Fruit fly (Drosophila melanogaster) whole organism, wandering third instar larva: ENCODE data around the gene sty.
A peak's percentile ranks its signal among the peaks of the same experiment; 100 is the strongest.

Experiments
- Abd-B ChIP-seq: fragments of >200 bp; optimal IDR thresholded peaks from 2 replicates; lab custom pipeline; 2017; ENCODE audit warnings: missing biosample characterization, missing genetic modification characterization
- CG32264 ChIP-seq: fragments of 200-800 bp; sonication (Bioruptor generic); optimal IDR thresholded peaks from 2 replicates; lab custom pipeline; 2016; ENCODE audit warnings: missing biosample characterization, missing genetic modification characterization
- CG9705 ChIP-seq: fragments of 200-800 bp; sonication (Bioruptor generic); optimal IDR thresholded peaks from 2 replicates; lab custom pipeline; 2018; ENCODE audit warnings: missing biosample characterization, mild to moderate bottlenecking, missing genetic modification characterization
- CrebA ChIP-seq: fragments of 200-800 bp; sonication (Bioruptor generic); optimal IDR thresholded peaks from 2 replicates; lab custom pipeline; 2016; ENCODE audit warnings: missing biosample characterization, mild to moderate bottlenecking, missing genetic modification characterization, borderline replicate concordance
- Dfd ChIP-seq: fragments of >200 bp; optimal IDR thresholded peaks from 2 replicates; lab custom pipeline; 2017; ENCODE audit warnings: missing biosample characterization, missing genetic modification characterization
- Dif ChIP-seq: fragments of 200-275, 200-300 bp; sonication (Bioruptor generic); optimal IDR thresholded peaks from 2 replicates; lab custom pipeline; 2018; ENCODE audit warnings: missing biosample characterization, missing genetic modification characterization; ENCODE audit not compliant: partially characterized antibody
- GATAd ChIP-seq: sonication (Bioruptor generic); optimal IDR thresholded peaks from 2 replicates; lab custom pipeline; 2016; ENCODE audit warnings: missing biosample characterization, missing genetic modification characterization
- HLH106 ChIP-seq: fragments of 200-800 bp; optimal IDR thresholded peaks from 3 replicates; lab custom pipeline; 2019; ENCODE audit warnings: missing biosample characterization, mild to moderate bottlenecking, missing genetic modification characterization, moderate library complexity
- Hnf4 ChIP-seq: fragments of 200-800 bp; sonication (Bioruptor generic); optimal IDR thresholded peaks from 2 replicates; lab custom pipeline; 2016; ENCODE audit warnings: missing biosample characterization, mild to moderate bottlenecking, missing genetic modification characterization
- Hr78 ChIP-seq: fragments of >200 bp; optimal IDR thresholded peaks from 2 replicates; lab custom pipeline; 2017; ENCODE audit warnings: missing biosample characterization, missing genetic modification characterization
- Hr83 ChIP-seq: fragments of 200-300 bp; sonication (Bioruptor generic); optimal IDR thresholded peaks from 2 replicates; lab custom pipeline; 2016; ENCODE audit warnings: missing biosample characterization, mild to moderate bottlenecking, missing genetic modification characterization, moderate library complexity; ENCODE audit not compliant: poor library complexity, severe bottlenecking
- Jra ChIP-seq: sonication (Bioruptor generic); optimal IDR thresholded peaks from 2 replicates; lab custom pipeline; 2016; ENCODE audit warnings: missing biosample characterization, missing genetic modification characterization
- Mio ChIP-seq: sonication (Bioruptor generic); optimal IDR thresholded peaks from 2 replicates; lab custom pipeline; 2016; ENCODE audit warnings: missing biosample characterization, missing genetic modification characterization
- Myc ChIP-seq: fragments of >200 bp; optimal IDR thresholded peaks from 2 replicates; lab custom pipeline; 2017
- OdsH ChIP-seq: fragments of 200-800 bp; sonication (Bioruptor generic); optimal IDR thresholded peaks from 2 replicates; lab custom pipeline; 2016; ENCODE audit warnings: missing biosample characterization, mild to moderate bottlenecking, missing genetic modification characterization
- Rel ChIP-seq, 2 experiments: fragments of 200-800 bp; sonication (Bioruptor generic) in 1 of 2; optimal IDR thresholded peaks; 2 replicates in 1 of 2; 3 replicates in 1 of 2; lab custom pipeline; 2016 to 2019; ENCODE audit warnings: mild to moderate bottlenecking in 2 of 2, missing biosample characterization in 2 of 2, missing genetic modification characterization in 2 of 2, moderate library complexity in 1 of 2
- Sp1 ChIP-seq: fragments of 200-800 bp; sonication (Bioruptor generic); optimal IDR thresholded peaks from 3 replicates; lab custom pipeline; 2019; ENCODE audit warnings: missing biosample characterization, mild to moderate bottlenecking, missing genetic modification characterization, moderate library complexity
- Vsx2 ChIP-seq: fragments of 200-300, 225-300 bp; sonication (Bioruptor generic); optimal IDR thresholded peaks from 2 replicates; lab custom pipeline; 2018; ENCODE audit warnings: missing biosample characterization, missing genetic modification characterization; ENCODE audit not compliant: partially characterized antibody
- br ChIP-seq: fragments of 200-800 bp; sonication (Bioruptor generic); optimal IDR thresholded peaks from 2 replicates; lab custom pipeline; 2016; ENCODE audit warnings: missing biosample characterization, missing genetic modification characterization
- brk ChIP-seq: fragments of 200-800 bp; sonication (Bioruptor generic); optimal IDR thresholded peaks from 2 replicates; lab custom pipeline; 2016; ENCODE audit warnings: missing biosample characterization, mild to moderate bottlenecking, missing genetic modification characterization
- dl ChIP-seq, 2 experiments: fragments of 175-275, 200-275 bp in 1 of 2; fragments of 200-275 bp in 1 of 2; sonication (Bioruptor generic); optimal IDR thresholded peaks; lab custom pipeline; 2018; ENCODE audit warnings: mild to moderate bottlenecking in 2 of 2, missing biosample characterization in 2 of 2, missing genetic modification characterization in 2 of 2, moderate library complexity in 2 of 2; ENCODE audit not compliant: partially characterized antibody in 2 of 2, insufficient read depth in 1 of 2
- dmrt93B ChIP-seq: fragments of 200-800 bp; sonication (Bioruptor generic); optimal IDR thresholded peaks from 2 replicates; lab custom pipeline; 2018; ENCODE audit warnings: missing biosample characterization, mild to moderate bottlenecking, missing genetic modification characterization
- dsf ChIP-seq: sonication (Bioruptor generic); optimal IDR thresholded peaks from 2 replicates; lab custom pipeline; 2016; ENCODE audit warnings: missing biosample characterization, missing genetic modification characterization, borderline replicate concordance
- foxo ChIP-seq, 2 experiments: fragments of 200-800 bp; sonication (Bioruptor generic); optimal IDR thresholded peaks; 2 replicates in 1 of 2; 3 replicates in 1 of 2; lab custom pipeline; 2016 to 2017; ENCODE audit warnings: missing biosample characterization in 2 of 2, missing genetic modification characterization in 2 of 2
- fru ChIP-seq: fragments of 200-800 bp; sonication (Bioruptor generic); optimal IDR thresholded peaks from 3 replicates; lab custom pipeline; 2016; ENCODE audit warnings: missing biosample characterization, mild to moderate bottlenecking, missing genetic modification characterization
- h ChIP-seq: fragments of 200-800 bp; sonication (Bioruptor generic); optimal IDR thresholded peaks from 3 replicates; lab custom pipeline; 2016; ENCODE audit warnings: missing biosample characterization, mild to moderate bottlenecking, missing genetic modification characterization
- jim ChIP-seq: fragments of 175-275, 200-325 bp; sonication (Bioruptor generic); optimal IDR thresholded peaks from 2 replicates; lab custom pipeline; 2016; ENCODE audit warnings: missing biosample characterization, mild to moderate bottlenecking, missing genetic modification characterization
- pan ChIP-seq: fragments of >200 bp; optimal IDR thresholded peaks from 2 replicates; lab custom pipeline; 2017
- psq ChIP-seq: fragments of 200-800 bp; sonication (Bioruptor generic); optimal IDR thresholded peaks from 3 replicates; lab custom pipeline; 2017; ENCODE audit warnings: missing biosample characterization, mild to moderate bottlenecking, missing genetic modification characterization, moderate library complexity
- rgr ChIP-seq: fragments of 200-800 bp; sonication (Bioruptor generic); optimal IDR thresholded peaks from 3 replicates; lab custom pipeline; 2016; ENCODE audit warnings: missing biosample characterization, mild to moderate bottlenecking, missing genetic modification characterization
- sage ChIP-seq: fragments of 200-800 bp; sonication (Bioruptor generic); optimal IDR thresholded peaks from 2 replicates; lab custom pipeline; 2016; ENCODE audit warnings: missing biosample characterization, mild to moderate bottlenecking, missing genetic modification characterization
- sv ChIP-seq: fragments of 200-800 bp; sonication (Bioruptor generic); optimal IDR thresholded peaks from 3 replicates; lab custom pipeline; 2016; ENCODE audit warnings: missing biosample characterization, missing genetic modification characterization
- tai ChIP-seq: sonication (Bioruptor generic); optimal IDR thresholded peaks from 2 replicates; lab custom pipeline; 2016; ENCODE audit warnings: missing biosample characterization, missing genetic modification characterization
- usp ChIP-seq: fragments of >200 bp; optimal IDR thresholded peaks from 2 replicates; lab custom pipeline; 2017; ENCODE audit warnings: missing biosample characterization, missing genetic modification characterization

sty gene

DNA sequence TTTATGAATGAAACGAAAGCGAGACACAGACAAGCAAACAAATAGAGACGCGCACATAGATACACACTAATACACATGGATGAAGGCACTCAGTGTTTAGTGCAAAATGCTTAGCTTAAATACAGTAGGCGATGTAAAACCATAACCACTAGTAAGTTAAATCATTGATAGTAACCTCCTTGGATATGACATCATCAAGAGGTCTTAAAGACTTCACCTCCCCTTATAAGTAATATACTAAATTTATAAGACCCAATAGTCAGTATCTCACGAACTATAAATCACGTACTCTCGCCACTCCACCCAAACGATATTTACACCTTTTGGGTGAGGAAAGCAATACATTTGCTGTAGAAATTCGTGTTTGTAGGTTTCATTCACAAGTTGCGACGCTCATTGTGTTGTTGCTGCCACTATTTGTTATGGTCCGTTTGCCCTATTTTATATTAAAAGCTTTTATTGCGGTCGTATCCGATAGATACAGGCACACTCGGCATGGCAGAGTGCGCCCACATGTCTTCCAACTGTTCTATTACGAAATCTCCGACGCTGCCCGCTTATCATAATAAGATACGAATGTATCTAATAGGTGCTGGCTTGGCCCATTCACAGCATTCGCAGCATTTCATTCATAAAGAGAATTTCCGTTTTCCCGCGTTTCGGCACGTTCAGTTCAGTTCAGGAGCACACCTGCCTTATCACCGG lies 13.1 kb upstream of the sty start:
- TF ChIP-seq jim (GFP tag; lab: Kevin White, UChicago) (no peak), HLH106 (tag; lab: Kevin White, UChicago) (no peak), CG32264 (no peak), dl (GFP tag; optimal IDR thresholded peaks at IDR 0.05; lab: Kevin White, UChicago; ENCODE audit: insufficient read depth in 1 of 2, partially characterized antibody in 2 of 2) (no peak), Hnf4 (GFP tag; lab: Kevin White, UChicago) (no peak), foxo (GFP tag; optimal IDR thresholded peaks at IDR 0.05; lab: Kevin White, UChicago) (no peak), OdsH (GFP tag; lab: Kevin White, UChicago) (no peak), dsf (no peak), sage (GFP tag; lab: Kevin White, UChicago) (no peak), Abd-B (no peak), dmrt93B (GFP tag; lab: Kevin White, UChicago) (no peak), br (GFP tag; lab: Kevin White, UChicago) (no peak), pan (lab: Kevin White, UChicago) (no peak), Hr78 (GFP tag; lab: Kevin White, UChicago) (no peak), sv (GFP tag; lab: Kevin White, UChicago) (no peak), Rel (GFP tag; optimal IDR thresholded peaks at IDR 0.05; lab: Kevin White, UChicago) (no peak), Rel (tag; optimal IDR thresholded peaks at IDR 0.05; lab: Kevin White, UChicago) (no peak), Mio (GFP tag; lab: Kevin White, UChicago) (no peak)

DNA sequence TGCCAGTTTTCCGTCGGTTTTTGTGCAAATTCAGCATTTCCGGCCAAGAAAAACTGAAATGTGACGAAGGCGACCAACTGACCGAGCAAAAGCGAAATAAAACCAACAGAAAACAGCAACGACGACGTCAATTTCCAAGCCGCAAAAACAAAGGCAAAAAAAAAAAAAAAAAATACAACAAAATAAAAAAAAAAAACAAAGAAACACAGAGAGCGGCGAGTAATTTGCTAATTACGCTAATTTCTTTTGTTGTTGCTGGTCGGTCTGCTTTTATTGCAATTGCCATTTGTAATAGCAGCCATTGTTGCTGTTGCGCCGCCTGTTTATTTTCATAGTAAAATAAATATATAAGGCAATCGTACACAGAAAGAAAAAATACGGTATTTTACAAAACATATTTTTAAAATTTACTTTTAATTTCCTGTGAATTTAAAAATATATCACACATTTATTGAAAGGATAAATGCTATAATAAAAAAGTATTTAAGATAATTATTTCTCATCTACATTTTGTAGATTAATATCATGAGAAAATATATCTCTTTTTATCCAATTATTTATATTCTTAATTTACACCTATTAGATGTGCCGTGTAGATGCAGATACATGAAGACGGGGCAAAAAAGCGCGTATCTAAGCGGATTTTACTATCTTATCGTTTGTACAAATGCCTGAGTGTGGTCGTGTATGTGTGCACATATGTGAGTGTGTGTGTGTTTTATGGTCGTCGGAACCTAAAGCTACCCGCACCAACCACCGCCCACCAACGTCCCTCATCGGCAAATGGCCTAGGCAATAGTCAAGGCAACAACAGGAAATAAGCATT lies 12.3 kb upstream of the sty start:
- no peak for TF ChIP-seq usp
- TF ChIP-seq GATAd (GFP tag; lab: Kevin White, UChicago) = no peak
- TF ChIP-seq fru (GFP tag; lab: Kevin White, UChicago) = peak; percentile 9
- TF ChIP-seq HLH106 (tag; lab: Kevin White, UChicago) = peak; percentile 64
- no peak for TF ChIP-seq Myc (lab: Kevin White, UChicago)
- TF ChIP-seq h (GFP tag; lab: Kevin White, UChicago) = peak; percentile 42
- peak; percentile 73 for TF ChIP-seq Sp1
- peak; percentile 65 for TF ChIP-seq psq (GFP tag; lab: Kevin White, UChicago)
- peak; percentile 32 for TF ChIP-seq rgr (GFP tag; lab: Kevin White, UChicago)
- peak in 1 of 2 experiments; percentile 34 for TF ChIP-seq dl (GFP tag; optimal IDR thresholded peaks at IDR 0.05; lab: Kevin White, UChicago; ENCODE audit: insufficient read depth in 1 of 2, partially characterized antibody in 2 of 2)
- TF ChIP-seq OdsH (GFP tag; lab: Kevin White, UChicago) = peak; percentile 61
- TF ChIP-seq foxo (GFP tag; optimal IDR thresholded peaks at IDR 0.05; lab: Kevin White, UChicago) = peak in 1 of 2 experiments; percentile 50
- peak; percentile 42 for TF ChIP-seq tai (GFP tag; lab: Kevin White, UChicago)

DNA sequence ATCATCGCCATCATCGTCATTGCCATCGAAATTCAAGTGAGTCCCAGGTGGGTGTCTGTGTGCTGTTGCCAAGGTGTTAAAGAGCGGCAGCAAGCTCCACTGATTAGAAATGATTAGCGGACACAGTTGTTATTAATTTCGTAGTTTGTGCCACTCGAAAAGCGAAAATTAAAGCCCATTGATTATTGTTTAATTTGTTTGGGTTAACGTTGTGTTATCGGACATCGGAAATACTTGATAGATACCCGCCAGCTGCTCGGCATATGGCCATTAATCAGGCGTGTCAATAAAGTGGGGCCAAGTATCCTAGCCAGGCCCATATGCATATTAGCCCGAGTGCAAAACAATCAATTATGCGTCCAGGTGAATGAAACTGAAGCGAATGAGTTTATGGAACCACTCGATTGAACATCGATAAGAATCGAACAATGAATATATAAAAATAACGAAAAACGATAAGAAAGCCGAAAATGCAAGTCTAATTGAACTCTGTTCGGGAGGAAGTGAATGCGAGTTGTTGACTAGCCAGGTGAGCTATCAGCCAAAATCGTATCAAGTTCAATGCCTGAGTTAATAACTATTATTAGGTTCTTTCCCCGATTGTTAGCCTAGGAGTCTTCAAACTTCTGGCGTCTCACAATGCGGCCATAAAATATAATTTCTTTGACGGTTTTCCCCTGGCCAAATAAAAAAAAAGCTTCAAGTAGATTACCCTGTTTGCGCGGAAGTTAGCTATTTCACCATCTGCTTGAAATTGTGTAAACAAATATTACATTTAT lies 11.0 kb upstream of the sty start:
- no peak for TF ChIP-seq Rel (GFP tag; optimal IDR thresholded peaks at IDR 0.05; lab: Kevin White, UChicago)
- peak; percentile 96 for TF ChIP-seq Rel (tag; optimal IDR thresholded peaks at IDR 0.05; lab: Kevin White, UChicago)
- TF ChIP-seq Dif (GFP tag; lab: Kevin White, UChicago) = no peak
- no peak for TF ChIP-seq pan (lab: Kevin White, UChicago)
- TF ChIP-seq Jra = no peak
- no peak for TF ChIP-seq dsf
- peak; percentile 36 for TF ChIP-seq h (GFP tag; lab: Kevin White, UChicago)
- peak in 1 of 2 experiments; percentile 14 for TF ChIP-seq dl (GFP tag; optimal IDR thresholded peaks at IDR 0.05; lab: Kevin White, UChicago; ENCODE audit: insufficient read depth in 1 of 2, partially characterized antibody in 2 of 2)
- no peak for TF ChIP-seq Sp1
- no peak for TF ChIP-seq Dfd (GFP tag; lab: Kevin White, UChicago)
- TF ChIP-seq Hnf4 (GFP tag; lab: Kevin White, UChicago) = no peak
- no peak for TF ChIP-seq CG9705 (GFP tag; lab: Kevin White, UChicago)
- no peak for TF ChIP-seq Vsx2
- TF ChIP-seq dmrt93B (GFP tag; lab: Kevin White, UChicago) = no peak
- TF ChIP-seq brk = no peak
- TF ChIP-seq CrebA (GFP tag; lab: Kevin White, UChicago) = peak; percentile 85
- TF ChIP-seq sage (GFP tag; lab: Kevin White, UChicago) = no peak
- no peak for TF ChIP-seq Hr83 (GFP tag; lab: Kevin White, UChicago)
